Worm (Caenorhabditis elegans) whole organism, L3 larva: Measurements from ENCODE around the gene nhr-28.

Experiments
- unc-39 ChIP-seq: sonication (generic microtip); optimal IDR thresholded peaks from 4 replicates; lab custom pipeline; 2017; ENCODE audit warnings: missing biosample characterization, missing genetic modification characterization
- unc-62 ChIP-seq: fragments of 150-350 bp; sonication (generic microtip); optimal IDR thresholded peaks from 4 replicates; lab custom pipeline; 2014; ENCODE audit warnings: missing biosample characterization, missing genetic modification reagents, missing genetic modification characterization

DNA sequence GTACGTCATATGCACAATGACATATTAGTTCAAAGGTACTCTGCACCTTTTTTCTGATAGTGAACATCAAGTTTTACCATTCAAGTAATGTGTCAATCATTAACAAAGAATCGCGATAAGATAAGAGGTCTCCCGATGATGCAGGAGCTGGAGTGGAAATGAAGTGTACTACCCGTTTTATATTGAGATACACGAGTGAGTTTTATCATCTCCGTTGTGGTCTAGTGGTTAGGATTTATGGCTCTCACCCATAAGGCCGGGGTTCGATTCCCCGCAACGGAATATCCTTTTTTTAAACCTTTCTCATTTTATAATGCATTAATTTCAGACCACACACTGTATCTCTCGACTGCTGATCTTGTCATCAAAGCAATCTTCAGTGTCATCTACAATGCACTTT, 23.1 kb downstream of the nhr-28 start:
- TF ChIP-seq unc-39 (tag; lab: Kevin White, UChicago) = no peak
- no peak for TF ChIP-seq unc-62 (GFP tag; lab: Kevin White, UChicago)
